Fruit fly (Drosophila melanogaster) S2 (cell line): ENCODE results near the gene rhea.
A peak's percentile ranks its signal among the peaks of the same experiment; 100 is the strongest.

Experiments
- CG8478 ChIP-seq: fragments of >200 bp; optimal IDR thresholded peaks from 2 replicates; lab custom pipeline; 2018
- CTCF ChIP-seq, 2 experiments: fragments of >200 bp; optimal IDR thresholded peaks; 2 replicates each; lab custom pipeline; 2018

rhea gene

DNA sequence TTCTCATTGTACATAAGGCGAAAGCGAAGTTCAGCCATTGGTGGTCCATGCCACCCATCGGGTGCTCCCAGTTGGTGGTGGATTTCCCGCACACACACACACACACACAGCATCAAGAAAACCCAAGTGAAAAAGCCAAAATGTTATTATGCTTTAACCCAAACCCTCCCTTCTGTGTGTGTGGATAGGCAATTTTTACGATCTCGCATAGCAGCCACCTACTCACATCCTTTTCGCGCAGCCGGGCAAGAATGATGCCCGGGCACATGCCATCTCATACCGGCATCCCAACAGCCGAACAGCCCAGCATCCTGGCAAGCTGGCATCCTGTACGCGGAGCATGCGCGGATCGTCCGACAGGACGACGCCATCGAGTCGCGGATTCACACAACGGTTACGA, 12.2 kb downstream of the rhea start:
- no peak for TF ChIP-seq CTCF (optimal IDR thresholded peaks at IDR 0.05; lab: Kevin White, UChicago)
- TF ChIP-seq CG8478 (lab: Kevin White, UChicago), result no peak

DNA sequence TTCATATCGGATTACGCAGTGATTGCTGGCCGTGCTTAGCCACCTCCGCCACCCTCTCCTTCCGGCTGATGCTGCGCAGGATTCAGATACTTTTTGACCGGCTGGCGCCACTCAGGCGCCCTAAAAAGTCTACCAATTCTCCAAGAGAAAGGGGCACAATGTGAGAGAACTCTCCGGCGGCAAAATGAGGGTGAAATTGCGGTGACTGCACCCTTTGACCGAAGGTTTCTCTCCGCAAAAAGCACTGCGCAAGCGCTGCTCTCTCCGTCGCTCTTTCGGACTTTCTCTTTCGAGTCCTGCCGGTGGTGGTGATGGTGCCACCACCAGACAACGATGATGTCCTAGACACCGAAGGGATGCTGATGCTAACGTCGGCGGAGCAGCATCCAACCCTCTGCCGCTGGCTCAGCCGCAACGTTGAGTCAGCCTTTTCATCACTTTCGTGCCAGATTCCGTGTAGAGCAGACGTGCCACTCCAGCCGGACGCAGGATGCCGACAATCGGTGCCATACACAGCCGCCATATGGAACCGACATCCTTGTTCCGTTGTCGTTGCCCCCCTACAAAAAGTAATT, 15.0 kb downstream of the rhea start:
- TF ChIP-seq CTCF (optimal IDR thresholded peaks at IDR 0.05; lab: Kevin White, UChicago) (no peak), CG8478 (lab: Kevin White, UChicago) (no peak)

DNA sequence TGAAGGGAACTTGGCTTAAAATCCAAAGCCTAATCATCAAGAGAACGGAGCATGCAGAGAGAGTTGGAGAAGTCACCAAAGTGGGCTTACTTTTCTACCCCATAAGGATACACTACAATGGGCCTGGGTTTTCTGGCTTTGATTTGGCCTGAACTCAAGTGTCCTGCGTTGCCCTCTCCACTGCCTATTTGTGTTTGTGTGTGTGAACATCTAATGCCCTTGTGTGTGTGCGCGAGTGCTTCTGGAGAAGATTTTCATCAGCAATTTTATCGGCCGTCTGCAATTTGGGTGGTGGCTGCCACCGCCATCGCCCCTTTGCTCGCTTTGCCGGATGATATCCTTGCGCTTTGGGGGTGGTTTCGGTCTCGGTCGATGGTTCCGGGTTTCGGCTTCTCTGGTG, 15.8 kb downstream of the rhea start:
- no peak for TF ChIP-seq CTCF (optimal IDR thresholded peaks at IDR 0.05; lab: Kevin White, UChicago)
- TF ChIP-seq CG8478 (lab: Kevin White, UChicago), result no peak

DNA sequence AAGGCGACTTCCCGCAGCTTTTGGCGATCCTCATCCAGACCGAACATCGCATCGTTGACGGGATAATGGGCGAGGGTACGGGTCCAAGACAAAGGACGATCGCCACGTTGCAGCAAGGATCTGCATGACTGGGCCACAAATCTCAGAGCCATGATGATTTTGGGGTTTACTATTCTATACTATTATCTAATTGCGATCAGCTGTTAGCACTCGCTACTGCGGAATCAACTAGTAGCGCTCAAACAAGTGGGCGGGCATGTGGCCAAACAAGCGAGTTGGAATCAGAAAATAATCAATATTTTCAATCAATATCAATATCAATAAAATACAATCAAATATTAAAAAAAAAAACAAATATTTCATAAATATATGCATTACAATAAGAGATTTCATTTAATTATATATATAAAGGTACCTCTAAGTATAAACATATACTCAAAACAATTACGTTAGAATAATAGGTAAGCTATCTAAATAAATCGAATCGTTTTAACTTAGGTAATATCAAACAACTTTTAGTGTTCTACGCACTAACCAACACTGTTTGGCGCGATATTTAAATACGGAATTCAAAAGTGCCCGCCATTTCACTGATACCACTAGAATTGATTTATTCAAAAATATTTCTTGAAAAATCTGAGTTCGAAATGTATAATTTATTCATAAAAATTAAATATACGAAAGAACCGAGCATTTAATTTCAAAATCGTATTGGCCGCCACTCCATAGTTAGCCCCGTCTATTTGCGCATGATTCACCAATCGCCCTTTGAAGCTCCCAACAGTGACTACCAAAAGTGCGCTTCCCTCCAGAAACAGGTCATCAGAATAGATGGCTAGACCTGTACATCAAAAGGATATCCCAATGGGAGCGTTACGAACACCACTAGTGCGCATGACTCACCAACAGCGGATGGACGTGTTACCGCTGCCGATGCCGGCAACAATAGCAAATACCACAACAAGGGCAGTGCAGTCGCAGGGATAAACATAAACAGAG, 31.3 kb downstream of the rhea start, which contains the start of the genes CG6638 and CG43078:
Gene CG6638 (minus strand): TSS at position 235 of the 999 bp plus-strand sequence.
Gene CG43078 (plus strand): TSS at position 965 of the 999 bp plus-strand sequence.
- TF ChIP-seq CTCF (optimal IDR thresholded peaks at IDR 0.05; lab: Kevin White, UChicago) (no peak), CG8478 (lab: Kevin White, UChicago) (no peak)

DNA sequence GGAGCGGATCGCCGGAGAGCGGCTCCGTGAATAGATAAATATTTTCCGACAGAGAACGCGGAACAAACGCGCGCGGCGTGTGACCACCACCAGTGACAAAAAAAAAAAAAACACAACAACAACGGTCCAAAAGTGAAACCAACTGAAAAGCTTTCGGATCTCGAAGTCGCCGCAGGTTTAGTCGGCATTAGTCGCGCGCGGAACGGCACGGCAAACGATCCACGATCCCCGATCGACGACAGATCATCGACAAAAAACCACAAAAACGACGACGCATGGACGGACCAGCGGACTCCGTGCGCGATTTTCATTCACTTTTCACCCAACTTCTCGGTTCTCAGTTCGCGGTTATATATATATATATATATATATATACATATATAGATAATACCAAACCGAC, 33.7 kb downstream of the rhea start:
- no peak for TF ChIP-seq CG8478 (lab: Kevin White, UChicago)
- no peak for TF ChIP-seq CTCF (optimal IDR thresholded peaks at IDR 0.05; lab: Kevin White, UChicago)

DNA sequence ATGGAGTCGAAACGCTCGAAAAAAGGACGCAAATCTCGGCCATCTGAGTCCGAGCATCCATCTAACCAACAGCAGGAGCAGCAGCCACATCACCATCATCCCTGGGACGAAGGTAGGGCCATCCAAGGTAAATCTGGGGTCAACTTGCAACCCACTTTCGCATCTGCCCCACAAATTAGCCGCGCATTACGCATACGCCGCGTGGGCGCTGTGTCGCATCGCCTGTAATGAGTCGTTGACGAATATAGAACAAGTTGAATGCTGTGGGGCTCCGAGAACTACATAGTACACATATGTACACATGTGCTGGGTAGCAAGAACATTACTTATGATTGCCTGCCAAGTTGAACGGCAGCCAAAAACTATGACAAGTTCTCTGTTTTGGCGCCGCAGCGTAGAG, 34.7 kb downstream of the rhea start:
- no peak for TF ChIP-seq CTCF (optimal IDR thresholded peaks at IDR 0.05; lab: Kevin White, UChicago)
- TF ChIP-seq CG8478 (lab: Kevin White, UChicago), result no peak

DNA sequence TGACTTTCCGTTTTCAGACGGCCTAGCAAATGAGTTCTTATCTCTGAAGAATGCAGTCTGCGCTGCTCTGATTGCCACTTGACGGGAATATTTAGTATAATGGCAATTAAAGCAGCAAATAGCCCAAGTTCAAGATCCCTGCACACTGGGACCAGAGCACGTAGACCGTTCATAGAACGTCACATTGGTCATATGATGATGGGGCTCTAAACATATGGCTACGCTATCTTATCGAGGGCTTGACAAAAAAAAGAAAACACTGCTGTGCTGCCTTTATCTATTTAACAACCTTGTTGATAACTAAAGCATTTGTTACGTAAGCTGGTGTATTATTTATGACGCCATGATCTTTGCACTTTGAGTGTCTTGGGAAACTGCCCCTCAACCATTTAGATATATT, 36.0 kb downstream of the rhea start:
- TF ChIP-seq CTCF (optimal IDR thresholded peaks at IDR 0.05; lab: Kevin White, UChicago), result no peak
- TF ChIP-seq CG8478 (lab: Kevin White, UChicago), result no peak

DNA sequence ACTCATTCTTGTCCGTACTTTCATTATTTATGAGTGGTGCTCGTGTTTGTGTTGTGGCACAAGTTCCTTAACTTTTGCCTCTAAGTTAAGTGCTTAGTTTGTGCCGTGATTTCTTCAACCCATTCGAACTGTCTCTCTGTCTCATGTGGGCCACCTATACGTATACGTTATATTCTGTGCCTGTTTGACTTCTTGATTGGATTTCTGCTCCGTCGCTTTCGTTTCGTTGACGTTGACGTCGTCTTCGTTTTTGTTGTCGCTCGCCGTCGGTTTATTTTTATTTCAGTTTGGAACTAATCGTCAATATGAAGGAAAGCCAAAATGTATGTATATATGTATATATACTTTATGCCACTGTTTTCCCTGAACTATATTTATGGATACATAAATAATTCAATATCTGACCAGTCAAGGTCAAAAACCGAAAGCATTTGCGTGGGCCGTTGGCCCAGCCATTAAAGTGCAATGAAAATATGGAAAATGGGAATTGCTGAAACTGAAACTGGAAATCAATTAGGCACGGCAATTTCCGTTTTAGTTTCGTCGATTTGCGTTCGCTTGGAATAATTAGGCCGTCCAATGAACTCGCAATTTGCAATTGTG, 37.4 kb downstream of the rhea start:
- TF ChIP-seq CTCF (optimal IDR thresholded peaks at IDR 0.05; lab: Kevin White, UChicago) (no peak), CG8478 (lab: Kevin White, UChicago) (no peak)

DNA sequence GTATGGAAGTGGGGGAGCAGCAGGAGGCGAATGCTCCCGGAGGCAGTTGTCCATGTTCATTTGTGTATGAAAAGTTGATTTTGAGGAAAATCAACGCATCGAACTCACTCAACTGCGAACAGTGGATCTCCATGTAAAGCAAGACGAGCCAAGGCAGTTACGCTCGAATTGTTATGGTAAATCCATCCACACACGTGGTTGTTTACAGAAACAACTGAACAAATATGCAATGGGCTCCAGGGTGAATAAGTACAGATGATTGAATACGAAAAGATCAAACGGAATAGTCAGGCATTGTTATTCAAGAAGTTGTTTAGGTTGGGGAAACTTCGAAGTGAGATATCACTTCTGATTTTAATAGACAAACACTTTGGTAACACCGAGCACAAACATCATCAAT, 39.3 kb downstream of the rhea start:
- no peak for TF ChIP-seq CTCF (optimal IDR thresholded peaks at IDR 0.05; lab: Kevin White, UChicago)
- no peak for TF ChIP-seq CG8478 (lab: Kevin White, UChicago)

DNA sequence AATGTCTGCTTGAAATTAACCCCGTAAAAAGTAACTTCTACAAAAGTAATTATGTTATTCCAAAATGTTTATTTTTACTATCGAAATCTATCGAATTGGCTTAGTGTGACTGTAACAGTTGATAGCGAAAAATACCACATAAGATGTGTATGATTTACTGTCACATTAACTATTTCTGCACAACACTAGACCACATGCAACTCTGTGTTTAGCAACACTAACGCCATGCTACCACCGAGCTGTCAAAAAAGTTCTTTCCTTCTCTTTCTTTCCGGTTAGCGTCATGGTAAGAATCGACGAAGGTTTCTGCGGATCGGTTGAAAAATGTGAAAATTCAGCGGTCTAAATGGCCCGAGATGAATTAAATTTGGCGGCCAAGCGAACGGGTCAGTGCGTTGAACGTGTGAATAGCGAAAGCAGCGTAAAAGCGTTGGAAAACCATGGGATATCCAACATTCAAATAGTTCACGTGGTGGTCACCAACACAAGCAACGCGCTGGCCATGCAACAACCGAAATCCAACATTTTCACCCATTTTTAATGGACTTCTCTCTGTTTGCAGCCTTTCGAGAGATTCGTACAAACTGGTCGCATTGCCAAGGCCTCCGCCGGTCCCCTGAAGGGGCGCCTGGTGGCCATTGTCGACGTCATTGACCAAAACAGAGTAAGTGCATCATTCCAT, 56.1 kb downstream of the rhea start, which contains the start of the genes Nelf-E and RpL14:
Gene Nelf-E (minus strand): TSS at position 128 of the 682 bp plus-strand sequence.
Gene RpL14 (plus strand): TSS at position 255 of the 682 bp plus-strand sequence.
- peak; percentile 26 to 28 for TF ChIP-seq CTCF (optimal IDR thresholded peaks at IDR 0.05; lab: Kevin White, UChicago)
- no peak for TF ChIP-seq CG8478 (lab: Kevin White, UChicago)

DNA sequence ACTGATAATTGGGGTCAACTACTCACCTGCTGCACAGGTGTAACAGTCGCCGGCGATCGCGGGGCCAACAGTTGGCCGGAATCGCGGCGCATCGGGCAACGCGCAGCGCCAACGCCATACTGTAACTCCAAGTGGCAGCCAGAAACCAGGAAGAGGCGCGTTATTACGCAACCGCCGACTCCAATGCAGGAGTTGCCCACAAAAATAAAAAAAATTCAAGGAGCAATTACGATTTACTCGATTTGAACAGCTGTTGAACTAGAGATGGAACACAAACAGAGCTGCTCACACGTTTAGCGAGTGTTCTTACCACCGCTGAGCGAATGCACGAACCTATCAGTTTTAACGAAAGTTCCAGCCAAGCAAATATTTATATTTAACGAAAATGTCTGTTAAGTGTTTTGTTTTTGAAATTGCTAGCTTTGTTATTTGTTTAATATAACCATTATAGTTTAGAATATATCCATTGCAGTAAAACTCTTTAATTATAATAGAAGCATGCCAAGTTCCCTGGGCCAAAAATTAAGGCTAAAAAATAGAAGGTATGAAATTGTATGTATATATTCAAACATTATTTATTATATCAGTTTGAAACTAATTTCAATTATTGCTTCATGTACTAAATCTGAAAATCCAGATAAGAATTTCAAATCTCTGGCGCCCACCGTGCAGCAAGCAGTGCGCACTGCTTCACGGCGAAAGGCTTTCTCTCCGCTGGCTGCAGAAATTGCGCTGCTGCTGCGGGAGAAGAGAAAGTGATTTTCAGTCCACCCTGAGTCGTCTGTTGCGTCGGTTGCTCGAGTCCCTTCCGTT, 59.3 kb downstream of the rhea start, which contains the start of the genes CG5989 and CG6282:
Gene CG5989 (minus strand): TSS at position 270 of the 813 bp plus-strand sequence.
Gene CG6282 (plus strand): TSS at position 778 of the 813 bp plus-strand sequence.
- TF ChIP-seq CTCF (optimal IDR thresholded peaks at IDR 0.05; lab: Kevin White, UChicago), result peak; percentile 31 to 56
- TF ChIP-seq CG8478 (lab: Kevin White, UChicago), result no peak

DNA sequence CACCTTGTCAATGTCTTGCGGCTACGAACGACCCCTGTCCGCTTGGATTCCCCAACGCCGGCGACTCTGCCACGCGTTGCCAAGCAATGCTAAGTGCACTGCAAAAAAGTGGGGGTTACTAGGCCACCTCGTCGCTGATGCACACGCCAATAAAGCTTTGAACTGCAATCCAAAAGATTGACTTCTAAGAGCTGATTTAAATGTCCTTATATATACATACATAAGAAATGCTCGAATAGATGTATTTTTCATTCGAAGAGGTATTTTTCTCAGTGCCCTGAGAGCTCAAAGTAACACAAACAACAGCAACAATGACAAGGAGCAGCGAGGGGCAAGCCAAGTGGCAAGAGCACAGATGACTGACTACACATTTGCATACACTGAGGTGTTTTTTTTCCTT, 62.6 kb downstream of the rhea start:
- no peak for TF ChIP-seq CG8478 (lab: Kevin White, UChicago)
- no peak for TF ChIP-seq CTCF (optimal IDR thresholded peaks at IDR 0.05; lab: Kevin White, UChicago)

DNA sequence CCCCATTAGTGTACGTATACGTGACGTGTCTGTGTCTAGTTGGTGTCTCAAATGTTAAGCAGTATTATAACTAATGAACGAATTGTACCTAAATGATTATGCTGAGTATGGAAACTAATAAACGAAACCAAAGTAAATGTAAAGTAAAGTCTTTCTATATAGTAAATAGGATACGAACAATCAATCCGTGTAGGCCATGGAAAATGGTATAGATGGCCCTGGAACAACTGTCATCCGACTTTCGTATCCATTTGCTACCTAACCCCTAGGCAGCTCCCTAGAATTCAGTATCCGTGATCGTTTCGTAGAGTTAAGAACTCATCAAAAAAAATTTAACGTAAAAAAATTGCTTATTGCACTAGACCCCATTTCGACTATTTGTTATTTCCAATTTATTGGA, 72.1 kb downstream of the rhea start, which contains the start of gene S-Lap1:
Gene S-Lap1 (plus strand): TSS at position 301 of the 400 bp plus-strand sequence.
- TF ChIP-seq CTCF (optimal IDR thresholded peaks at IDR 0.05; lab: Kevin White, UChicago) (no peak), CG8478 (lab: Kevin White, UChicago) (no peak)
